Worm (Caenorhabditis elegans) whole organism, late embryonic: ENCODE data around the gene fars-2.

Source experiments
- C38D4.7 ChIP-seq: fragments of 200-800 bp; sonication (Bioruptor generic); optimal IDR thresholded peaks from 2 replicates; lab custom pipeline; 2018; ENCODE audit warnings: mild to moderate bottlenecking, missing genetic modification characterization, moderate library complexity, missing compliant biosample characterization
- K09A11.1 ChIP-seq: sonication (generic microtip); optimal IDR thresholded peaks from 2 replicates; lab custom pipeline; 2017; ENCODE audit warnings: antibody characterized with exemption, mild to moderate bottlenecking, missing genetic modification characterization, missing compliant biosample characterization; ENCODE audit not compliant: insufficient read depth
- ceh-22 ChIP-seq: sonication (generic microtip); optimal IDR thresholded peaks from 2 replicates; lab custom pipeline; 2017; ENCODE audit warnings: missing biosample characterization, missing genetic modification characterization
- ceh-30 ChIP-seq: fragments of 150-350 bp; optimal IDR thresholded peaks from 2 replicates; lab custom pipeline; 2014; ENCODE audit warnings: missing biosample characterization, missing genetic modification characterization
- ceh-31 ChIP-seq: sonication (generic microtip); optimal IDR thresholded peaks from 2 replicates; lab custom pipeline; 2016; ENCODE audit warnings: missing genetic modification characterization, missing compliant biosample characterization
- ceh-48 ChIP-seq: sonication (generic microtip); optimal IDR thresholded peaks from 2 replicates; lab custom pipeline; 2016; ENCODE audit warnings: missing genetic modification characterization, inconsistent platforms, missing compliant biosample characterization
- ceh-6 ChIP-seq: fragments of 200-800 bp; sonication (Bioruptor generic); optimal IDR thresholded peaks from 2 replicates; lab custom pipeline; 2018; ENCODE audit warnings: mild to moderate bottlenecking, missing genetic modification characterization, missing compliant biosample characterization
- dmd-4 ChIP-seq: sonication (generic microtip); optimal IDR thresholded peaks from 2 replicates; lab custom pipeline; 2016; ENCODE audit warnings: borderline replicate concordance, missing genetic modification characterization, missing compliant biosample characterization
- dve-1 ChIP-seq: sonication (generic microtip); optimal IDR thresholded peaks from 2 replicates; lab custom pipeline; 2017; ENCODE audit warnings: antibody characterized with exemption, mild to moderate bottlenecking, missing genetic modification characterization, missing compliant biosample characterization
- elt-4 ChIP-seq: sonication (generic microtip); optimal IDR thresholded peaks from 2 replicates; lab custom pipeline; 2016; ENCODE audit warnings: missing genetic modification characterization, missing compliant biosample characterization
- eyg-1 ChIP-seq: sonication (generic microtip); optimal IDR thresholded peaks from 2 replicates; lab custom pipeline; 2016; ENCODE audit warnings: missing genotype, missing genetic modification characterization, missing compliant biosample characterization
- fkh-6 ChIP-seq: sonication (generic microtip); optimal IDR thresholded peaks from 2 replicates; lab custom pipeline; 2016; ENCODE audit warnings: missing genetic modification characterization, missing compliant biosample characterization
- hlh-13 ChIP-seq: fragments of 200-800 bp; sonication (Bioruptor generic); optimal IDR thresholded peaks from 2 replicates; lab custom pipeline; 2018; ENCODE audit warnings: mild to moderate bottlenecking, missing genetic modification characterization, missing compliant biosample characterization
- hlh-15 ChIP-seq: sonication (generic microtip); optimal IDR thresholded peaks from 2 replicates; lab custom pipeline; 2016; ENCODE audit warnings: missing genetic modification characterization, missing compliant biosample characterization
- lim-6 ChIP-seq: sonication (generic microtip); optimal IDR thresholded peaks from 2 replicates; lab custom pipeline; 2016; ENCODE audit warnings: missing genetic modification characterization, missing compliant biosample characterization
- lin-11 ChIP-seq: fragments of 200-800 bp; sonication (Bioruptor generic); optimal IDR thresholded peaks from 2 replicates; lab custom pipeline; 2018; ENCODE audit warnings: mild to moderate bottlenecking, missing genetic modification characterization, missing compliant biosample characterization
- mec-3 ChIP-seq: sonication (generic microtip); optimal IDR thresholded peaks from 2 replicates; lab custom pipeline; 2016; ENCODE audit warnings: borderline replicate concordance, missing genetic modification characterization, missing compliant biosample characterization
- nfya-1 ChIP-seq: sonication (generic microtip); optimal IDR thresholded peaks from 2 replicates; lab custom pipeline; 2017; ENCODE audit warnings: missing genetic modification characterization, mild to moderate bottlenecking, missing compliant biosample characterization, antibody characterized with exemption, moderate library complexity
- nhr-11 ChIP-seq: fragments of 150-350 bp; optimal IDR thresholded peaks from 2 replicates; lab custom pipeline; 2014; ENCODE audit warnings: missing biosample characterization, missing genetic modification characterization
- nhr-232 ChIP-seq: sonication (generic microtip); optimal IDR thresholded peaks from 2 replicates; lab custom pipeline; 2016; ENCODE audit warnings: missing genetic modification characterization, missing compliant biosample characterization
- odd-2 ChIP-seq: sonication (generic microtip); optimal IDR thresholded peaks from 2 replicates; lab custom pipeline; 2017; ENCODE audit warnings: antibody characterized with exemption, mild to moderate bottlenecking, missing genetic modification characterization, missing compliant biosample characterization
- pag-3 ChIP-seq: sonication (generic microtip); optimal IDR thresholded peaks from 2 replicates; lab custom pipeline; 2016; ENCODE audit warnings: missing compliant biosample characterization, missing genetic modification characterization, borderline replicate concordance
- pha-2 ChIP-seq: sonication (generic microtip); optimal IDR thresholded peaks from 2 replicates; lab custom pipeline; 2017; ENCODE audit warnings: mild to moderate bottlenecking, missing genetic modification characterization, missing compliant biosample characterization
- pqm-1 ChIP-seq: sonication (generic microtip); optimal IDR thresholded peaks from 2 replicates; lab custom pipeline; 2016; ENCODE audit warnings: missing genetic modification characterization, missing compliant biosample characterization
- pros-1 ChIP-seq: fragments of 150-350 bp; optimal IDR thresholded peaks from 2 replicates; lab custom pipeline; 2014; ENCODE audit warnings: missing biosample characterization, missing genetic modification reagents, missing genetic modification characterization
- ref-2 ChIP-seq: sonication (generic microtip); optimal IDR thresholded peaks from 2 replicates; lab custom pipeline; 2016; ENCODE audit warnings: missing genetic modification characterization, missing compliant biosample characterization
- sdc-2 ChIP-seq: sonication (generic microtip); optimal IDR thresholded peaks from 2 replicates; lab custom pipeline; 2016; ENCODE audit warnings: missing genotype, missing genetic modification characterization, missing compliant biosample characterization
- sox-2 ChIP-seq: fragments of 200-800 bp; sonication (Bioruptor generic); IDR thresholded peaks from 2 replicates; pipeline ENCODE4 v1.3.6; 2022; ENCODE audit warnings: missing genetic modification reagents, missing genetic modification characterization, missing compliant biosample characterization
- unc-3 ChIP-seq, 2 experiments: fragments of 200-800 bp in 1 of 2; sonication (Bioruptor generic) in 1 of 2; sonication (generic microtip) in 1 of 2; conservative IDR thresholded peaks in 1 of 2; optimal IDR thresholded peaks in 1 of 2; 2 replicates each; pipeline versions ENCODE4 v1.3.6 to Lab custom; 2016 to 2022; ENCODE audit warnings: missing compliant biosample characterization in 2 of 2, missing genetic modification characterization in 2 of 2, missing genetic modification reagents in 1 of 2
- unc-42 ChIP-seq: sonication (generic microtip); optimal IDR thresholded peaks from 2 replicates; lab custom pipeline; 2016; ENCODE audit warnings: missing genotype, missing genetic modification characterization, missing compliant biosample characterization
- unc-55 ChIP-seq: sonication (generic microtip); optimal IDR thresholded peaks from 2 replicates; lab custom pipeline; 2017; ENCODE audit warnings: missing biosample characterization, missing genetic modification reagents, missing genetic modification characterization
- zip-5 ChIP-seq: sonication (generic microtip); optimal IDR thresholded peaks from 2 replicates; lab custom pipeline; 2016; ENCODE audit warnings: missing genetic modification characterization, missing compliant biosample characterization
- ztf-16 ChIP-seq: sonication (generic microtip); optimal IDR thresholded peaks from 2 replicates; lab custom pipeline; 2017; ENCODE audit warnings: missing genetic modification characterization, missing compliant biosample characterization

Gene fars-2

DNA sequence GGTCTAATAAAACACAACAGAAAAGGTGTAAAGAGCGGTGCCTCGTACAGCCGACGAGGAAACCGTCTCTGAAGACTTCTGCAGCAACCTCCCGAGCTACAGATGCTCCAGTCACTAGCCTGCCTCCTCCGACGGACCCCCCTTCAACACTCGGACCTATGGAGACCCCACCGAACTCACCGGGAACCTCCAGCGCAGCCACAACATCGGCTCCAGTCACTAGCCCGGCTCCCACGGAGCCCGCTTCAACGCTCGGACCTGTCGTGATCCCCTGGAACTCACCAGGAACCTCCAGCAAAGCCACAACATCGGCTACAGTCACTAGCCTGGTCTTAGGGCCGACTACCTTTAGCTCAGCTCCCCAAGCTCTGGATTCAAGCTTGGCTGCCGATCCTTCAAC lies 47.0 kb downstream of the fars-2 start:
- TF ChIP-seq elt-4 (tag; lab: Kevin White, UChicago), result no peak
- TF ChIP-seq C38D4.7, result no peak
- no peak for TF ChIP-seq pqm-1
- TF ChIP-seq odd-2, result no peak
- TF ChIP-seq, all 69 proteins: peak for 0

DNA sequence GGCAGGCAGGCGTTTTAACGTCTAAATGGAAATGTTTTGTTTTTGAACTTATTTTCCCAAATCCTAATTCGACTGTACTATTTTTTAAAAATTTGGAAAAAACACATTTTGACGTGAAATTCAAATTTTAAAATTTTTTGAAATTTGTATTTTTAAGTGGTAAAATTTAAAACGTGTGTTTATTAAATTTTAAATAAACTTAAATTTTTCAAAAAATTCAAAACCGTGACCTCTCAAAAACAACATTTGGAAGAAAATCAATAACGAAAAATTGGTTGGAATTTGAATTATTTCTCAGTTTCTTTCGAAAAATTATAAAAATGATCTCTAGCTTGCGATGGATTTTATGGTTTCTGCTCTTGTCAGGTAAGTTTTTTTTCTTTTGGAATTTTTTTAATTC lies 49.9 kb downstream of the fars-2 start, which contains the start of gene Y116F11B.8:
Y116F11B.8 (plus strand) TSS at position 301 of the 400 bp plus-strand sequence.
- no peak for TF ChIP-seq hlh-15 (tag; lab: Kevin White, UChicago)
- TF ChIP-seq zip-5 (tag; lab: Kevin White, UChicago), result no peak
- no peak for TF ChIP-seq nhr-232 (tag; lab: Kevin White, UChicago)
- no peak for TF ChIP-seq eyg-1
- no peak for TF ChIP-seq pqm-1
- no peak for TF ChIP-seq nfya-1
- TF ChIP-seq hlh-13 (GFP tag; lab: Kevin White, UChicago), result no peak

DNA sequence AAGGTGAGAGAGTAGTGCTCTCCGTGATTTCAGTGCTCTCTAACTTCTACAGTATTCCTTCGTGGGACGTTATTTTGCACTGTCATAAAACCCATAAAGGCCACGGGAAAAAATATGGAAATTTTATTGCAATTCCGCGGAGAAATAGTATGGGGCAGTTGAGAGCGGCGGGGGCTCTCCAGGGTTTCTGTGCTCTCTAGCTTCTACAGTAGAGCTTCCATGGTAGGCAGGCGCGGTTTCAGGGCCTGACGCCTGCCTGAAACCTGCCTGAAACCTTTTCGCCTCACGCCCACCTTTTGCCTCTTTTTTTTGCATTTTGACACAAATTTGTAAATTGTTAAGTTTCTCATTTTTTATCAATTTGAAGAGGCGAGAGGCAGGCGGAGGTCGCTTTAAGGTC lies 50.3 kb downstream of the fars-2 start:
- TF ChIP-seq dmd-4, result no peak
- no peak for TF ChIP-seq ceh-30 (tag; lab: Kevin White, UChicago)
- no peak for TF ChIP-seq unc-3 (GFP tag; conservative IDR thresholded peaks at IDR 0.05; lab: Robert Waterston, UW)
- TF ChIP-seq unc-3 (tag; optimal IDR thresholded peaks at IDR 0.05; lab: Kevin White, UChicago), result no peak
- no peak for TF ChIP-seq pros-1 (tag; lab: Kevin White, UChicago)
- no peak for TF ChIP-seq elt-4 (tag; lab: Kevin White, UChicago)
- no peak for TF ChIP-seq C38D4.7
- no peak for TF ChIP-seq ztf-16
- TF ChIP-seq lin-11 (tag; lab: Kevin White, UChicago), result no peak
- TF ChIP-seq nhr-11 (tag; lab: Kevin White, UChicago), result no peak
- no peak for TF ChIP-seq hlh-13 (GFP tag; lab: Kevin White, UChicago)
- no peak for TF ChIP-seq K09A11.1 (tag; lab: Kevin White, UChicago)
- no peak for TF ChIP-seq pag-3

DNA sequence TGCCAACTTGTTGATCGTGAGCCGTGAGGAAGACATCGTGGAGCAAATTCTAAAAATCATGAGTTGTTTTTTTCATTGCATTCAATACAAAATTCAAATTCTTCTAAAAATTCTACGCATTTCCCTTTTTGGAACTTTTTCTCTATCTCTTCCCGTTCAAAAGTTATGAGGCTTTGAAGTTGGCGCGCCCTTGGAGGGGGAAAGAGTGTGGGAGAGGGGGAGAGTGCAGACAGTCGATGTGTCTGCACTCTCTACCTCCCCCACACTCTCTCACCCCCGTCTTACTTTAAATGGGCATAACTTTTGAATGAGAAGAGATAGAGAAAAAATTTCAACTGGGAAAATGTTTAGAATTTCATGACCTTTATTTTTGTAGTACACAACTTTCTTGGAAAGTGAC lies 50.9 kb downstream of the fars-2 start:
- TF ChIP-seq sox-2 (GFP tag; lab: Robert Waterston, UW) (no peak), mec-3 (no peak), unc-55 (GFP tag; lab: Kevin White, UChicago) (no peak), nhr-11 (tag; lab: Kevin White, UChicago) (no peak), unc-42 (tag; lab: Kevin White, UChicago) (no peak), ceh-48 (no peak), K09A11.1 (tag; lab: Kevin White, UChicago) (no peak), hlh-15 (tag; lab: Kevin White, UChicago) (no peak), lim-6 (tag; lab: Kevin White, UChicago) (no peak), pha-2 (no peak), ref-2 (tag; lab: Kevin White, UChicago) (no peak), fkh-6 (tag; lab: Kevin White, UChicago) (no peak)

DNA sequence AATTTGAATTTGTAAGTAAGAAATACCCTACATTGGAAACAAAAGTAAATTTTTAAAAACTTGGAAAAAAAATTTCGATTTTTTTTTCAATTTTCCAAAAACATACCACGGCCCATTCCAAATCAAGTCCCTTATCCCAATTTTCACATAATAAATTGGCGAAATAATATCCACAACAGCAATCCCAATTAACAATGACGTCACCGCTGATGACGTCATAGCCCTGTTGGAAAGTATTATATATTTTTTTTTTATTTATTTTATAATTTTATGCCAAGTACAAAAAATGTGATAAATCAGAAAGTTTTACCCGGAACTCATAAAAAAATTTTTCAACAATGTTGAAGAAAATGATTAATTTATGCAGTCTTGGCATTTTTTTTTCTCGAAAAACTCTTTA lies 53.6 kb downstream of the fars-2 start:
- TF ChIP-seq ceh-6 (no peak), ceh-31 (tag; lab: Kevin White, UChicago) (no peak), ztf-16 (no peak), dve-1 (tag; lab: Kevin White, UChicago) (no peak), pag-3 (no peak)

DNA sequence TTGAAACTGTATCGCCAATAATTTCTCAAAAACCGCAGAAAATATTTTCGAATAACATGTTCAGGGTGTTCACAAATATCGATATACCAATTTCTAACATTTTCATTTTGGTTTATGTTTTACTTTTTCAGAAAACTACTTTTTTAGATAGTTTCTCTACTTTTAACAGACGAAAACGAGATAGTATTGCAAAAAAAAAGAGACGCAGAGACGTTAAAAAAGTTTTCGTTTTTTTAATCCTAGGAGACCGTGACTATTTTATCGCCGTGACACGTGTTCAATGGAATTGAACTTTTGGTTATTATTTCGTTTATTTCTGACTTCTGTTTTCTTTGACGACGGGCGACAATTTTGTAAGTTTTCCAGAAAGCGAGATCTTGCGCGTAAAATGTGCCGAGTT lies 59.2 kb downstream of the fars-2 start, which contains the start of gene Y116F11B.7:
Y116F11B.7 (plus strand) TSS at position 301 of the 400 bp plus-strand sequence.
- TF ChIP-seq hlh-15 (tag; lab: Kevin White, UChicago), result no peak
- TF ChIP-seq sdc-2, result no peak
- TF ChIP-seq mec-3, result no peak
- no peak for TF ChIP-seq ceh-22 (tag; lab: Kevin White, UChicago)
- TF ChIP-seq, all 69 proteins: peak for 0
